Fruit fly (Drosophila melanogaster): ENCODE measurements around the gene CycD.

Gene CycD

DNA sequence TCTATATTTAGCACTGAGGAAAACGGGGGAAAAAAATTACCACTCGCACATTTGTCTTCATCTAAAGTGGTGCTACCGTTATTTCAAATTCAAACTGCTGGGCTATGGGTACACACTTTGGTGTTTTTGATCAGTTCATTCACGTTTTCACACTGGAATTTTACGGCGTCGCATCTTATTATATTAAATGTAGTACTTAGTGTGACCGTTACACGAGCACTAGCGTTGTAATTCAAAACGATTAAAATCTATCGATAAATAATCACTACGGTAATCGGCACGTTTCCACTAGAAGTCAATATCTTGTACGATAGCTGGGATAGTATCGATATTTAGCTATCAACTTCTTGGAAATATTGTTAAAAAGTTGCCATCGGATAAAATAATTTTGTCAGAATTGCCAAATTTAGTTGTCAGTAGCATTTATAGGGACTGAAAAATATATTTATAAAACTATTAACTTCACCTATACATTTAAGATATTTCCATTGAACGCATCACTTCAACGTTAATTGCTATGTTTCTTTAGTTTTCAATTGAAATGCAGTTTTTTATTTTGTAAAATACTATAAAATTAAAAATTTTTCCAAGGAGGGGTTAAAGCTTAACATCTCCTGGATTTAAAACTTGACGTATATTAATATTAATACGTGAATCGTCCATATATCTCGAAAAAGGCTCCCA is 51.7 kb downstream of the CycD start, which contains the start of the genes CG46440 and Myb (continued):
- TF ChIP-seq CG6813 (GFP tag; optimal IDR thresholded peaks at IDR 0.05), result no peak
- no peak for TF ChIP-seq lab (GFP tag; optimal IDR thresholded peaks at IDR 0.05)
- no peak for TF ChIP-seq ttk (GFP tag; IDR thresholded peaks at IDR 0.05)
- TF ChIP-seq CG3726 (GFP tag; IDR thresholded peaks at IDR 0.05), result no peak
- TF ChIP-seq Ets97D (GFP tag; optimal IDR thresholded peaks at IDR 0.05), result peak; percentile 16
- peak; percentile 14 for TF ChIP-seq HmgZ (tag; optimal IDR thresholded peaks at IDR 0.05)
- no peak for TF ChIP-seq Xbp1 (GFP tag; optimal IDR thresholded peaks at IDR 0.05)
- no peak for TF ChIP-seq seq (GFP tag; IDR thresholded peaks at IDR 0.05)
- TF ChIP-seq CG17361 (GFP tag; IDR thresholded peaks at IDR 0.05), result no peak
- TF ChIP-seq az2 (GFP tag; optimal IDR thresholded peaks at IDR 0.05), result no peak
- peak; percentile 5 for TF ChIP-seq mam (GFP tag; optimal IDR thresholded peaks at IDR 0.05)
- no peak for TF ChIP-seq lola (GFP tag; optimal IDR thresholded peaks at IDR 0.05)
- TF ChIP-seq Taf1 (GFP tag; IDR thresholded peaks at IDR 0.05), result no peak
- TF ChIP-seq pan (optimal IDR thresholded peaks at IDR 0.05), result no peak
- TF ChIP-seq pan (GFP tag; optimal IDR thresholded peaks at IDR 0.05 in 1 of 2, IDR thresholded peaks at IDR 0.05 in 1 of 2), result no peak
- TF ChIP-seq ERR (GFP tag; optimal IDR thresholded peaks at IDR 0.05), result no peak
- TF ChIP-seq CG8765 (GFP tag; IDR thresholded peaks at IDR 0.05), result no peak
- no peak for TF ChIP-seq CG5245 (GFP tag; optimal IDR thresholded peaks at IDR 0.05)
- TF ChIP-seq nom (GFP tag; optimal IDR thresholded peaks at IDR 0.05), result peak; percentile 37
- no peak for TF ChIP-seq sc (optimal IDR thresholded peaks at IDR 0.05)
- TF ChIP-seq sc (GFP tag; optimal IDR thresholded peaks at IDR 0.05), result no peak
- peak; percentile 83 for TF ChIP-seq Scr (GFP tag; IDR thresholded peaks at IDR 0.05; ENCODE audit: partially characterized antibody)
- TF ChIP-seq fd96Cb (tag; optimal IDR thresholded peaks at IDR 0.05), result no peak
- no peak for TF ChIP-seq sug (tag; optimal IDR thresholded peaks at IDR 0.05)
- no peak for TF ChIP-seq Asciz (GFP tag; optimal IDR thresholded peaks at IDR 0.05)

Measured in whole organism, embryonic.